Worm (Caenorhabditis elegans): ENCODE results near the gene T13F3.8.

Gene T13F3.8

ce11 chrV:16253687-16254086 lies 15.9 kb upstream of the T13F3.8 start, which contains the start of gene gcy-20:
Gene gcy-20 (minus strand): TSS chrV:16253787.
- TF ChIP-seq aly-1 (tag; optimal IDR thresholded peaks at IDR 0.05) (no peak), hmbx-1 (tag; optimal IDR thresholded peaks at IDR 0.05) (no peak), tra-4 (tag; optimal IDR thresholded peaks at IDR 0.05) (no peak)

ce11 chrV:16256395-16256794 lies 13.2 kb upstream of the T13F3.8 start, which contains the start of gene bgnt-1.3:
Gene bgnt-1.3 (minus strand): TSS chrV:16256495.
- no peak for TF ChIP-seq flt-1 (GFP tag; IDR thresholded peaks at IDR 0.05)
- no peak for TF ChIP-seq tbx-37 (GFP tag; conservative IDR thresholded peaks at IDR 0.05)
- TF ChIP-seq ceh-36 (tag; optimal IDR thresholded peaks at IDR 0.05), result no peak
- no peak for TF ChIP-seq hnd-1 (tag; optimal IDR thresholded peaks at IDR 0.05)
- no peak for TF ChIP-seq ets-7 (tag; optimal IDR thresholded peaks at IDR 0.05)
- TF ChIP-seq B0310.2 (tag; optimal IDR thresholded peaks at IDR 0.05), result no peak
- no peak for TF ChIP-seq aly-1 (tag; optimal IDR thresholded peaks at IDR 0.05)
- no peak for TF ChIP-seq ceh-13 (GFP tag; optimal IDR thresholded peaks at IDR 0.05)
- no peak for TF ChIP-seq scrt-1 (GFP tag; IDR thresholded peaks at IDR 0.05)
- TF ChIP-seq tbx-11 (GFP tag; IDR thresholded peaks at IDR 0.05), result no peak
- no peak for TF ChIP-seq F13C5.2 (tag; optimal IDR thresholded peaks at IDR 0.05)

- TF ChIP-seq hmg-4 (GFP tag; optimal IDR thresholded peaks at IDR 0.05) (no peak), pes-1 (GFP tag; IDR thresholded peaks at IDR 0.05) (no peak), aly-1 (tag; optimal IDR thresholded peaks at IDR 0.05) (no peak), ceh-13 (GFP tag; optimal IDR thresholded peaks at IDR 0.05) (no peak), hnd-1 (tag; optimal IDR thresholded peaks at IDR 0.05) (no peak), tbx-37 (GFP tag; conservative IDR thresholded peaks at IDR 0.05) (no peak), ceh-36 (tag; optimal IDR thresholded peaks at IDR 0.05) (no peak), tbx-11 (GFP tag; IDR thresholded peaks at IDR 0.05) (no peak), scrt-1 (GFP tag; IDR thresholded peaks at IDR 0.05) (no peak), B0310.2 (tag; optimal IDR thresholded peaks at IDR 0.05) (no peak), ets-7 (tag; optimal IDR thresholded peaks at IDR 0.05) (no peak), sea-1 (GFP tag; conservative IDR thresholded peaks at IDR 0.05) (no peak), F13C5.2 (tag; optimal IDR thresholded peaks at IDR 0.05) (no peak), ama-1 (optimal IDR thresholded peaks at IDR 0.05) (no peak), tra-4 (tag; optimal IDR thresholded peaks at IDR 0.05) (no peak), hmbx-1 (tag; optimal IDR thresholded peaks at IDR 0.05) (no peak)
These were observed 11.5 kb upstream of the T13F3.8 start, which contains the start of gene nhr-218 for ce11 chrV:16258142-16258541. Gene nhr-218 (plus strand): TSS chrV:16258442.

ce11 chrV:16259684-16260083 lies 9.9 kb upstream of the T13F3.8 start, which contains the start of gene nhr-127:
Gene nhr-127 (plus strand): TSS chrV:16259984.
- TF ChIP-seq B0310.2 (tag; optimal IDR thresholded peaks at IDR 0.05) (no peak), tbx-11 (GFP tag; IDR thresholded peaks at IDR 0.05) (no peak), hnd-1 (tag; optimal IDR thresholded peaks at IDR 0.05) (no peak), sea-1 (GFP tag; conservative IDR thresholded peaks at IDR 0.05) (no peak), scrt-1 (GFP tag; IDR thresholded peaks at IDR 0.05) (no peak), F13C5.2 (tag; optimal IDR thresholded peaks at IDR 0.05) (no peak), tra-4 (tag; optimal IDR thresholded peaks at IDR 0.05) (no peak), flt-1 (GFP tag; IDR thresholded peaks at IDR 0.05) (no peak), ama-1 (optimal IDR thresholded peaks at IDR 0.05) (no peak), tbx-37 (GFP tag; conservative IDR thresholded peaks at IDR 0.05) (no peak), pes-1 (GFP tag; IDR thresholded peaks at IDR 0.05) (no peak), ceh-36 (tag; optimal IDR thresholded peaks at IDR 0.05) (no peak), hmg-4 (GFP tag; optimal IDR thresholded peaks at IDR 0.05) (no peak), ets-7 (tag; optimal IDR thresholded peaks at IDR 0.05) (no peak), aly-1 (tag; optimal IDR thresholded peaks at IDR 0.05) (no peak), ceh-13 (GFP tag; optimal IDR thresholded peaks at IDR 0.05) (no peak)

ce11 chrV:16266514-16266913 lies 3.1 kb upstream of the T13F3.8 start, which contains the start of gene T13F3.4:
Gene T13F3.4 (minus strand): TSS chrV:16266614.
- TF ChIP-seq pes-1 (GFP tag; IDR thresholded peaks at IDR 0.05), result no peak
- no peak for TF ChIP-seq F13C5.2 (tag; optimal IDR thresholded peaks at IDR 0.05)
- no peak for TF ChIP-seq flt-1 (GFP tag; IDR thresholded peaks at IDR 0.05)
- TF ChIP-seq scrt-1 (GFP tag; IDR thresholded peaks at IDR 0.05), result no peak
- TF ChIP-seq ama-1 (optimal IDR thresholded peaks at IDR 0.05), result no peak
- TF ChIP-seq aly-1 (tag; optimal IDR thresholded peaks at IDR 0.05), result no peak
- TF ChIP-seq tbx-11 (GFP tag; IDR thresholded peaks at IDR 0.05), result no peak
- TF ChIP-seq tra-4 (tag; optimal IDR thresholded peaks at IDR 0.05), result no peak
- TF ChIP-seq hmg-4 (GFP tag; optimal IDR thresholded peaks at IDR 0.05), result no peak
- TF ChIP-seq B0310.2 (tag; optimal IDR thresholded peaks at IDR 0.05), result no peak
- no peak for TF ChIP-seq ceh-36 (tag; optimal IDR thresholded peaks at IDR 0.05)
- TF ChIP-seq hmbx-1 (tag; optimal IDR thresholded peaks at IDR 0.05), result no peak
- no peak for TF ChIP-seq hnd-1 (tag; optimal IDR thresholded peaks at IDR 0.05)
- TF ChIP-seq ceh-13 (GFP tag; optimal IDR thresholded peaks at IDR 0.05), result no peak
- no peak for TF ChIP-seq tbx-37 (GFP tag; conservative IDR thresholded peaks at IDR 0.05)

ce11 chrV:16271121-16271520 lies 1.5 kb downstream of the T13F3.8 start, which contains the start of gene T13F3.6:
Gene T13F3.6 (minus strand): TSS chrV:16271221.
- TF ChIP-seq tbx-37 (GFP tag; conservative IDR thresholded peaks at IDR 0.05) (no peak), hnd-1 (tag; optimal IDR thresholded peaks at IDR 0.05) (no peak), tra-4 (tag; optimal IDR thresholded peaks at IDR 0.05) (no peak), hmbx-1 (tag; optimal IDR thresholded peaks at IDR 0.05) (no peak), tbx-11 (GFP tag; IDR thresholded peaks at IDR 0.05) (no peak), scrt-1 (GFP tag; IDR thresholded peaks at IDR 0.05) (no peak), aly-1 (tag; optimal IDR thresholded peaks at IDR 0.05) (no peak), ceh-13 (GFP tag; optimal IDR thresholded peaks at IDR 0.05) (no peak), pes-1 (GFP tag; IDR thresholded peaks at IDR 0.05) (no peak), ceh-36 (tag; optimal IDR thresholded peaks at IDR 0.05) (no peak), B0310.2 (tag; optimal IDR thresholded peaks at IDR 0.05) (no peak), flt-1 (GFP tag; IDR thresholded peaks at IDR 0.05) (no peak), ama-1 (optimal IDR thresholded peaks at IDR 0.05) (no peak), ets-7 (tag; optimal IDR thresholded peaks at IDR 0.05) (no peak), hmg-4 (GFP tag; optimal IDR thresholded peaks at IDR 0.05) (no peak), sea-1 (GFP tag; conservative IDR thresholded peaks at IDR 0.05) (no peak), F13C5.2 (tag; optimal IDR thresholded peaks at IDR 0.05) (no peak)

ce11 chrV:16275347-16275746 lies 5.7 kb downstream of the T13F3.8 start, which contains the start of gene pacl-1:
Gene pacl-1 (minus strand): TSS chrV:16275447.
- TF ChIP-seq ama-1 (optimal IDR thresholded peaks at IDR 0.05) (no peak), B0310.2 (tag; optimal IDR thresholded peaks at IDR 0.05) (no peak), ets-7 (tag; optimal IDR thresholded peaks at IDR 0.05) (no peak), ceh-13 (GFP tag; optimal IDR thresholded peaks at IDR 0.05) (no peak), flt-1 (GFP tag; IDR thresholded peaks at IDR 0.05) (no peak), hmg-4 (GFP tag; optimal IDR thresholded peaks at IDR 0.05) (no peak), hmbx-1 (tag; optimal IDR thresholded peaks at IDR 0.05) (no peak), pes-1 (GFP tag; IDR thresholded peaks at IDR 0.05) (no peak), ceh-36 (tag; optimal IDR thresholded peaks at IDR 0.05) (no peak), tbx-37 (GFP tag; conservative IDR thresholded peaks at IDR 0.05) (no peak), scrt-1 (GFP tag; IDR thresholded peaks at IDR 0.05) (no peak), sea-1 (GFP tag; conservative IDR thresholded peaks at IDR 0.05) (no peak), tra-4 (tag; optimal IDR thresholded peaks at IDR 0.05) (no peak), hnd-1 (tag; optimal IDR thresholded peaks at IDR 0.05) (no peak), tbx-11 (GFP tag; IDR thresholded peaks at IDR 0.05) (no peak), aly-1 (tag; optimal IDR thresholded peaks at IDR 0.05) (no peak)
